Fruit fly (Drosophila melanogaster): Measurements from ENCODE around the gene Mcm6.

DNA sequence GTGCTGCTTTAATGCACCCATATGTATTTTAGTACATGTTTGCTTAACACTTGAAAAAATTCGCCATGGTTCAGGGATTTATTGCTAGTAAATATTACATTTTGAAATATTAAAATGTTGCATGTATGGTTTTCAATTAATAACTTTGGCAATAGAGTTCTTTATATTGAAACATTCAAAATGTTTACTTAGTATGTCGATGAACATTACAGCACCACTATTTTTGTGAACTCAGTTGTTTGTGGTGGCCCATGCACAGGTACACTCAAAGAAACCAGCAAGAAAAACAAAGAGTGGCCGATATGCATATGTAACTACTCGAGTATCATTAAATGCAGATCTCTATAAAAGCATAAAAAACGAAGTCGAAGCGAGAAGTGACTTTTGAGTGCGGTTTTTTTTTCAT, 27.8 kb downstream of the Mcm6 start:
- TF ChIP-seq psq (optimal IDR thresholded peaks at IDR 0.05), result no peak
- no peak for TF ChIP-seq CG8478 (optimal IDR thresholded peaks at IDR 0.05)
- no peak for TF ChIP-seq EcR (GFP tag; optimal IDR thresholded peaks at IDR 0.05)

All from whole organism.